Worm (Caenorhabditis elegans) whole organism, L2 larva: ENCODE measurements around the gene nlp-52.

Experiments
- ZK546.5 ChIP-seq: sonication (generic microtip); optimal IDR thresholded peaks from 2 replicates; lab custom pipeline; 2017; ENCODE audit warnings: missing biosample characterization, missing genetic modification characterization
- nhr-12 ChIP-seq: fragments of 150-350 bp; optimal IDR thresholded peaks from 2 replicates; lab custom pipeline; 2014; ENCODE audit warnings: missing biosample characterization, missing genetic modification characterization
- sem-4 ChIP-seq: fragments of 150-350 bp; optimal IDR thresholded peaks from 2 replicates; lab custom pipeline; 2014; ENCODE audit warnings: missing biosample characterization, missing genetic modification reagents, missing genetic modification characterization
- skn-1 ChIP-seq: sonication (generic microtip); optimal IDR thresholded peaks from 2 replicates; lab custom pipeline; 2017; ENCODE audit warnings: missing biosample characterization, missing genetic modification characterization
- snpc-4 ChIP-seq: fragments of 150-350 bp; optimal IDR thresholded peaks from 2 replicates; lab custom pipeline; 2014; ENCODE audit warnings: missing biosample characterization, missing genetic modification characterization

DNA sequence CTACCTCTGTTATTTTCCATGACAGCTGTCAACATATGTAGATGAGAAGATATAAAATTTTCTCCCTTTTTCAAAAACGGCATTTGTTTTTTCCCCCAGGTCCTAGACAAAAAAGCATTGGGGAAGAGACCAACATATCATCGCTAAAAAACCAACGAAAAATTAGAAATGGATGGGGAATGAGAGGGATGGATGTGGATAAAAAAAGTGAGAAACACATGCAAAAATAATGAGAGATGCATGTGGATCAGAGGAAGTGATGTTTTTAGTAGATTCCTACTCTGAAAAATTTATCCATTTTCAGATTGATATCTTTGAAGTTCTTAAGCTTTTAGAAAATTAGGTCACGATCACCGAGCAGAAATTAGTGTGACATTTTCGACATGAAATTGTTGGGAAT, 932 bp downstream of the nlp-52 start:
- no peak for TF ChIP-seq nhr-12 (tag; lab: Kevin White, UChicago)
- TF ChIP-seq skn-1 (tag; lab: Kevin White, UChicago): no peak
- no peak for TF ChIP-seq ZK546.5
- TF ChIP-seq snpc-4 (tag; lab: Kevin White, UChicago): no peak
- TF ChIP-seq sem-4 (tag; lab: Kevin White, UChicago): no peak
